Fruit fly (Drosophila melanogaster): ENCODE results near the gene gammaSnap2.

The gammaSnap2 gene

DNA sequence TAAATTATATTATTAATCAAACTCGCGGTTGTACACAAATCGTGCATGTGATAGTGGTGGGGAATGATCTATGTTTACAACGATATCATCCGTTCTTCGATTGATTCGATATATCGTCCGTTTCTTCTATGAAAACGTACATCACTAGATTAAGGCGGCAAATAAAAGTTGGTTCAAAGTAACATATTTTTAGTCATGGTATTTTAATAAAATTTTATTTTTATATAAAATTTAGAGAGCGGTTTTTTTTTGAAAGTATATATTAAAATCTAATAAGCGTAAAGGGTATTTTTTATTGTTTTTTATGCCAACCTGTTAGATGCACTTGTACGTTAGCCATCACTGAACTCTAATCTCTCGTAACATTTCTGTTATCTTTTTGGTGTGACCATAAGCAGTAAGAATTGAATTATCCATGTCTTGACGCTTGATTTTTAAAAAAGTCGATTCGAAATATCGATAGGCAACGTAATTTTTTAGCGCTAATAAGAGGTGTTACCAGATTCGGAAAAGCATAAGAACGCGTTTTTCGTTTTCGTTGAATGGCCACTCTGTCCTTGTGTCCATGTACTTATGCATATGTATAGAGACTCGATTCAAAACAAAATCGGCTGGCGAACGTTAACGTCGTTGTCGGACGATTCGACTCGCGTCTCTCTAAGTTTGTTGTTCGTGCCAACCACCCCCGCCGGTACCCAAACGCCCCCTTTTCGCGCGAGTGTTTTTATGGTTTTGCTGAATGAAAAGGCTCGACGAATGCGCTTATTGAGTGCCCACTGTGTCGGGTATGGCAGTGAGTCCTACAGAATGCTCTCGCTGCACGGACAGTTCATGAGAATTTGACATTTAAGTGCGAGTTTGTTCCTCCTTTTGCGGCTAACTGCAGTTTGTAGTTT is 23.2 kb upstream of the gammaSnap2 start, which contains the start of the genes TAF1B and Invadolysin (continued):
- TF ChIP-seq fd102C (GFP tag; optimal IDR thresholded peaks at IDR 0.05) (no peak), Dek (tag; optimal IDR thresholded peaks at IDR 0.05) (peak; percentile 55), vvl (GFP tag; IDR thresholded peaks at IDR 0.05) (peak; percentile 62), Abd-B (GFP tag; optimal IDR thresholded peaks at IDR 0.05) (no peak), nerfin-2 (GFP tag; IDR thresholded peaks at IDR 0.05; ENCODE audit: partially characterized antibody) (peak; percentile 53), pb (GFP tag; optimal IDR thresholded peaks at IDR 0.05) (no peak), CG7745 (tag; optimal IDR thresholded peaks at IDR 0.05) (no peak), ase (GFP tag; IDR thresholded peaks at IDR 0.05) (no peak; the same call in 2 of the 3 replicates), CG7357 (GFP tag; IDR thresholded peaks at IDR 0.05) (no peak), Ets97D (GFP tag; optimal IDR thresholded peaks at IDR 0.05) (peak; percentile 83), CG4617 (GFP tag; optimal IDR thresholded peaks at IDR 0.05; ENCODE audit: borderline replicate concordance) (peak; percentile 40), ac (GFP tag; optimal IDR thresholded peaks at IDR 0.05) (no peak), Sry-β (GFP tag; optimal IDR thresholded peaks at IDR 0.05) (peak; percentile 48), pros (GFP tag; optimal IDR thresholded peaks at IDR 0.05) (peak; percentile 20), da (GFP tag; optimal IDR thresholded peaks at IDR 0.05) (no peak), ftz-f1 (GFP tag; optimal IDR thresholded peaks at IDR 0.05) (peak; percentile 68), esg (GFP tag; conservative IDR thresholded peaks at IDR 0.05) (peak; percentile 24; the same call in 1 of the 2 replicates), lola (GFP tag; optimal IDR thresholded peaks at IDR 0.05) (peak in 1 of 3 experiments; percentile 33), Deaf1 (tag; optimal IDR thresholded peaks at IDR 0.05) (peak; percentile 94), dan (GFP tag; IDR thresholded peaks at IDR 0.05) (no peak), CG13287 (GFP tag; IDR thresholded peaks at IDR 0.05; ENCODE audit: partially characterized antibody) (peak; percentile 96), grau (tag; optimal IDR thresholded peaks at IDR 0.05) (peak; percentile 93), bigmax (GFP tag; optimal IDR thresholded peaks at IDR 0.05) (no peak), h (optimal IDR thresholded peaks at IDR 0.05) (no peak), jing (GFP tag; optimal IDR thresholded peaks at IDR 0.05) (no peak), CG6654 (GFP tag; optimal IDR thresholded peaks at IDR 0.05) (no peak), CG14050 (GFP tag; IDR thresholded peaks at IDR 0.05) (no peak; the same call in 2 of the 3 replicates), CG30403 (GFP tag; optimal IDR thresholded peaks at IDR 0.05) (peak; percentile 63), CG13424 (tag; optimal IDR thresholded peaks at IDR 0.05) (peak; percentile 56), lov (optimal IDR thresholded peaks at IDR 0.05) (no peak), lov (GFP tag; IDR thresholded peaks at IDR 0.05) (0 out of 3 replicates have a peak, but pooled peaks have one; percentile 6), Hsf (GFP tag; optimal IDR thresholded peaks at IDR 0.05) (peak; percentile 13), Bgb (GFP tag; IDR thresholded peaks at IDR 0.05; ENCODE audit: partially characterized antibody) (peak; percentile 90), fd3F (GFP tag; optimal IDR thresholded peaks at IDR 0.05) (no peak), Blimp-1 (GFP tag; optimal IDR thresholded peaks at IDR 0.05) (peak; percentile 36), CG1602 (GFP tag; optimal IDR thresholded peaks at IDR 0.05) (peak; percentile 66), TFAM (GFP tag; optimal IDR thresholded peaks at IDR 0.05) (no peak), ara (GFP tag; IDR thresholded peaks at IDR 0.05) (peak; percentile 15; the same call in 1 of the 2 replicates), peb (GFP tag; IDR thresholded peaks at IDR 0.05) (no peak), CG34376 (GFP tag; optimal IDR thresholded peaks at IDR 0.05) (peak; percentile 5), sim (GFP tag; IDR thresholded peaks at IDR 0.05) (no peak), Xrp1 (GFP tag; IDR thresholded peaks at IDR 0.05) (peak; percentile 66; the same call in 1 of the 2 replicates), gro (GFP tag; optimal IDR thresholded peaks at IDR 0.05) (peak; percentile 50), Sox100B (GFP tag; optimal IDR thresholded peaks at IDR 0.05) (peak; percentile 40), GATAe (GFP tag; conservative IDR thresholded peaks at IDR 0.05) (no peak), CG11398 (GFP tag; optimal IDR thresholded peaks at IDR 0.05) (no peak), oc (tag; optimal IDR thresholded peaks at IDR 0.05) (peak; percentile 15), B-H1 (GFP tag; IDR thresholded peaks at IDR 0.05) (peak; percentile 26; the same call in 1 of the 3 replicates), Med (GFP tag) (peak; percentile 80)

Data from whole organism, embryonic.